Worm (Caenorhabditis elegans): ENCODE data around the gene Y75B8A.10.

Y75B8A.10 gene

DNA sequence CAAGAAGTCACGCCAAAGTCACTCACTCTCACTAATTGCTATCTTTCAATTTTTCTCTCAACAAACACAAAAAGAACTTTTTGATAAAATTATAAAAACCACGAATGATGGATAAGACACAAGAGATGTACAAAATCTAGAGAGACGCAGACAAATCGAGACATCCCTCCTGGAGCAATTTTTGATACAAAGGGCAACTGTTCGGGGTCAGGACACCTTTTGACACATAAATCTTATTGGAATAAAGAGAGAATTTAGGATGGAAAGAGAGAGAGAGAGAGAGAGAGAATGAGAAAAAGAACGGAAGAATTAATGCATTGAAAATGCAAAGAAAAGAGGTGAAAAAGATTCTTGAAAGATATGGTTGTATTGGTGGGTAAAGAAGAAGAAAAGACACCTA is 45.7 kb downstream of the Y75B8A.10 start:
- TF ChIP-seq cog-1 (tag; optimal IDR thresholded peaks at IDR 0.05), result no peak
- no peak for TF ChIP-seq klf-2 (GFP tag; conservative IDR thresholded peaks at IDR 0.05)
- no peak for TF ChIP-seq flt-1 (GFP tag; IDR thresholded peaks at IDR 0.05)
- TF ChIP-seq T22C8.4 (GFP tag; IDR thresholded peaks at IDR 0.05), result no peak
- TF ChIP-seq tab-1 (GFP tag; IDR thresholded peaks at IDR 0.05), result no peak
- no peak for TF ChIP-seq ref-1 (GFP tag; conservative IDR thresholded peaks at IDR 0.05)
- no peak for TF ChIP-seq ztf-23 (GFP tag; IDR thresholded peaks at IDR 0.05)
- TF ChIP-seq ztf-29 (GFP tag; IDR thresholded peaks at IDR 0.05), result no peak
- no peak for TF ChIP-seq med-1 (GFP tag; optimal IDR thresholded peaks at IDR 0.05; ENCODE audit: insufficient read depth)

DNA sequence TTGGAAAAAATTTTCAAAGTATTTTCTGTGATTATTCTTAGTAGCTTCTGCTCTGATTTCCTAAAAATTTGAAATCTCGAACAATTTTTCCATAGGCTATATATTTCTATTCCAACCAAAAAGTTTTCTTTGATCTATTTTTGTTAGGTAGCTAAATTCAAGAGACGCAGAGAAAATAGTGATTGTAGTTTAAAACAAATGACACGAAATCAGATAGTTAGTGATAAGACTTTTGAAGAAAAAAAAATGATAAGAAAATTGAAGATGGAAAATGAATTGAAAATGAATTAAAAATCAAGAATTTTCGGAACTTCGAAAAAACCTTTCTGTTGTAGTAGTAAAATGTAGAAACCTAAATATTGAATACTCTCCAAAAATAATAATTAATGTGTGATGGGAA is 47.2 kb downstream of the Y75B8A.10 start:
- TF ChIP-seq flt-1 (GFP tag; IDR thresholded peaks at IDR 0.05) (no peak), med-1 (GFP tag; optimal IDR thresholded peaks at IDR 0.05; ENCODE audit: insufficient read depth) (no peak)

DNA sequence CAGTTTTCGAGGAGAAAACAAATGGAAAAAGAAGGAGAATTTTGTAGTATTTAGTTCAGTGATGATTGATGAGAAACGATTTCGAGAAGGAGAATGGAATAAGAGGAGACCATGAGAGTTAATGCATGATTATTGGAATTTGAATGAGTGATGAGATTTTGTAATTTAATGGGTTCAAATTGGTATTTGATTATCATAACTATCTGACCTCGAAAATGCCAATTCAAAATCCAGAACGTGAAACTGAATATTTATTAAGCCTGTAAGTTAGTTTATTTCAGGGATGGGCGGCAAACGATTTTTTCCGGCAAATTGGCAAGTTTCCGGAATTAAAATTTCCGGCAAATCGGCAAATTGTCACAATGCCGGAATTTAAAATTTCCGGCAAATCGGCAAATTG is 49.7 kb downstream of the Y75B8A.10 start:
- no peak for TF ChIP-seq tab-1 (GFP tag; IDR thresholded peaks at IDR 0.05)
- TF ChIP-seq flt-1 (GFP tag; IDR thresholded peaks at IDR 0.05), result 0 out of 2 replicates have a peak, but pooled peaks have one; percentile 26

DNA sequence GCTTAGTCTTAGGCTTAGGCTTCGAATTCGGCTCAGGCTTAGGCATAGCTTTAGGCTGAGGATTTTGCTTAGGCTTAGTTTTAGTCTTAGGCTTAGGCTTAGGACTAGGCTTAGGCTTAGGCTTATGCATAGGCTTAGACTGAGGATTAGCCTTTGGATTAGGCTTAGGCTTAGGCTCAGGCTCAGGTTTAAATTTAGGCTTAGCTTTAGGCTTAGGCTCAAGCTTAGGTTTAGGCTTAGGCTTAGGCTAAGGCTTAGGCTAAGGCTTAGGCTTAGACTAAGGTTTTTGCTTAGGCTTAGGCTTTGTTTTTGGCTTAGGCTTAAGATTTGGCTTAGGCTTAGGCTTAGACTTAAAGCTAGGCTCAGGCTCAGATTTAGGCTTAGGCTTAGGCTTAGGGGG is 51.1 kb downstream of the Y75B8A.10 start:
- no peak for TF ChIP-seq med-1 (GFP tag; optimal IDR thresholded peaks at IDR 0.05; ENCODE audit: insufficient read depth)
- peak; percentile 65; the same call in 1 of the 2 replicates for TF ChIP-seq ztf-29 (GFP tag; IDR thresholded peaks at IDR 0.05)
- TF ChIP-seq ref-1 (GFP tag; conservative IDR thresholded peaks at IDR 0.05), result no peak
- TF ChIP-seq flt-1 (GFP tag; IDR thresholded peaks at IDR 0.05), result 0 out of 2 replicates have a peak, but pooled peaks have one; percentile 9
- TF ChIP-seq ztf-23 (GFP tag; IDR thresholded peaks at IDR 0.05), result 0 out of 2 replicates have a peak, but pooled peaks have one; percentile 11

Data from whole organism, midembryonic.